Fruit fly (Drosophila melanogaster) whole organism, embryonic: ENCODE data around the gene Alms1a.
A peak's percentile ranks its signal among the peaks of the same experiment; 100 is the strongest.

ENCODE experiments used
- Adf1 ChIP-seq: fragments of 200-800 bp; sonication (Bioruptor generic); IDR thresholded peaks from 2 replicates; pipeline ENCODE4 v1.3.6; 2022; ENCODE audit warnings: missing biosample characterization, missing genetic modification characterization
- Bgb ChIP-seq: fragments of 200-800 bp; sonication (Bioruptor generic); IDR thresholded peaks from 2 replicates; pipeline ENCODE4 v1.3.6; 2022; ENCODE audit warnings: missing biosample characterization, missing genetic modification characterization; ENCODE audit not compliant: partially characterized antibody
- CG10321 ChIP-seq: fragments of 200-800 bp; sonication (Bioruptor generic); IDR thresholded peaks from 2 replicates; pipeline ENCODE4 v1.3.6; 2022; ENCODE audit warnings: missing biosample characterization, missing genetic modification characterization
- CG10543 ChIP-seq: fragments of 200-800 bp; sonication (Bioruptor generic); optimal IDR thresholded peaks from 3 replicates; lab custom pipeline; 2017; ENCODE audit warnings: missing biosample characterization, mild to moderate bottlenecking, missing genetic modification characterization, moderate library complexity
- CG12104 ChIP-seq: fragments of 200-800 bp; sonication (Bioruptor generic); optimal IDR thresholded peaks from 3 replicates; lab custom pipeline; 2016; ENCODE audit warnings: missing biosample characterization, missing genetic modification characterization
- CG13624 ChIP-seq: fragments of 200-800 bp; sonication (Bioruptor generic); optimal IDR thresholded peaks from 2 replicates; lab custom pipeline; 2016; ENCODE audit warnings: missing biosample characterization, missing genetic modification characterization
- CG14014 ChIP-seq: fragments of 200-800 bp; sonication (Bioruptor generic); IDR thresholded peaks from 2 replicates; pipeline ENCODE4 v1.3.6; 2022; ENCODE audit warnings: missing biosample characterization, missing genetic modification characterization
- CG17186 ChIP-seq: fragments of 200-800 bp; sonication (Bioruptor generic); optimal IDR thresholded peaks from 3 replicates; lab custom pipeline; 2017; ENCODE audit warnings: missing biosample characterization, missing genetic modification reagents, missing genetic modification characterization
- CG1832 ChIP-seq: fragments of 200-800 bp; sonication (Bioruptor generic); optimal IDR thresholded peaks from 2 replicates; lab custom pipeline; 2017; ENCODE audit warnings: missing biosample characterization, mild to moderate bottlenecking, missing genetic modification characterization, inconsistent platforms
- CG18599 ChIP-seq: fragments of 200-800 bp; sonication (Bioruptor generic); optimal IDR thresholded peaks from 3 replicates; lab custom pipeline; 2017; ENCODE audit warnings: missing biosample characterization, missing genetic modification characterization, mild to moderate bottlenecking, moderate library complexity, missing genetic modification reagents
- CG2120 ChIP-seq: fragments of 200-800 bp; sonication (Bioruptor generic); optimal IDR thresholded peaks from 3 replicates; lab custom pipeline; 2016; ENCODE audit warnings: missing biosample characterization, missing genetic modification characterization
- CG2199 ChIP-seq: fragments of 200-800 bp; sonication (Bioruptor generic); IDR thresholded peaks from 3 replicates; pipeline ENCODE4 v1.3.6; 2022; ENCODE audit warnings: missing biosample characterization, missing genetic modification characterization
- CG2678 ChIP-seq: fragments of 200-800 bp; sonication (Bioruptor generic); optimal IDR thresholded peaks from 3 replicates; lab custom pipeline; 2019; ENCODE audit warnings: missing biosample characterization, mild to moderate bottlenecking, missing genetic modification characterization, moderate library complexity
- CG31365 ChIP-seq: fragments of 200-800 bp; sonication (Bioruptor generic); optimal IDR thresholded peaks from 2 replicates; lab custom pipeline; 2018; ENCODE audit warnings: missing biosample characterization, mild to moderate bottlenecking, missing genetic modification characterization
- CG3847 ChIP-seq: fragments of 200-800 bp; sonication (Bioruptor generic); IDR thresholded peaks from 2 replicates; pipeline ENCODE4 v1.3.6; 2022; ENCODE audit warnings: missing biosample characterization, missing genetic modification characterization
- CG8281 ChIP-seq: fragments of 200-800 bp; sonication (Bioruptor generic); optimal IDR thresholded peaks from 2 replicates; lab custom pipeline; 2018; ENCODE audit warnings: missing biosample characterization, mild to moderate bottlenecking, missing genetic modification characterization, moderate library complexity
- CG8290 ChIP-seq, 3 experiments: fragments of 200-800 bp; sonication (Bioruptor generic); optimal IDR thresholded peaks; 2 replicates each; lab custom pipeline; 2016 to 2019; ENCODE audit warnings: missing biosample characterization in 3 of 3, missing genetic modification characterization in 3 of 3, mild to moderate bottlenecking in 2 of 3, moderate library complexity in 1 of 3
- CG9876 ChIP-seq: fragments of 200-800 bp; sonication (Bioruptor generic); optimal IDR thresholded peaks from 2 replicates; lab custom pipeline; 2016; ENCODE audit warnings: missing biosample characterization, missing genetic modification characterization
- Dbx ChIP-seq: fragments of 200-800 bp; sonication (Bioruptor generic); IDR thresholded peaks from 3 replicates; pipeline ENCODE4 v1.3.6; 2022; ENCODE audit warnings: missing biosample characterization, missing genetic modification characterization
- Deaf1 ChIP-seq: fragments of 200-800 bp; optimal IDR thresholded peaks from 3 replicates; lab custom pipeline; 2019; ENCODE audit warnings: missing biosample characterization, mild to moderate bottlenecking, missing genetic modification characterization, moderate library complexity
- Dll ChIP-seq: fragments of 200-800 bp; sonication (Bioruptor generic); IDR thresholded peaks from 4 replicates; pipeline ENCODE4 v1.3.6; 2022; ENCODE audit warnings: missing biosample characterization, missing genetic modification characterization; ENCODE audit not compliant: partially characterized antibody
- Fer2 ChIP-seq: fragments of 200-800 bp; sonication (Bioruptor generic); optimal IDR thresholded peaks from 2 replicates; lab custom pipeline; 2018; ENCODE audit warnings: missing biosample characterization, mild to moderate bottlenecking, missing genetic modification characterization, moderate library complexity
- GATAe ChIP-seq: fragments of 200-800 bp; sonication (Bioruptor generic); conservative IDR thresholded peaks from 2 replicates; pipeline ENCODE4 v1.3.6; 2022; ENCODE audit warnings: missing biosample characterization, missing genetic modification characterization
- HLH3B ChIP-seq: fragments of 200-800 bp; sonication (Bioruptor generic); IDR thresholded peaks from 2 replicates; pipeline ENCODE4 v1.3.6; 2022; ENCODE audit warnings: missing biosample characterization, missing genetic modification characterization
- Hey ChIP-seq: fragments of 200-800 bp; sonication (Bioruptor generic); optimal IDR thresholded peaks from 3 replicates; lab custom pipeline; 2018; ENCODE audit warnings: missing biosample characterization, mild to moderate bottlenecking, missing genetic modification characterization
- Lhr ChIP-seq: fragments of 200-800 bp; sonication (Bioruptor generic); optimal IDR thresholded peaks from 3 replicates; lab custom pipeline; 2017; ENCODE audit warnings: mild to moderate bottlenecking, missing biosample characterization, missing genetic modification reagents, missing genetic modification characterization
- NC2β ChIP-seq: fragments of 200-800 bp; sonication (Bioruptor generic); optimal IDR thresholded peaks from 2 replicates; lab custom pipeline; 2016; ENCODE audit warnings: missing biosample characterization, missing genetic modification characterization
- Sox102F ChIP-seq: fragments of 200-800 bp; sonication (Bioruptor generic); optimal IDR thresholded peaks from 2 replicates; lab custom pipeline; 2018; ENCODE audit warnings: missing biosample characterization, mild to moderate bottlenecking, missing genetic modification characterization, moderate library complexity
- Tbp ChIP-seq: fragments of >200 bp; optimal IDR thresholded peaks from 2 replicates; lab custom pipeline; 2018; ENCODE audit warnings: missing biosample characterization, missing genetic modification characterization
- ash1 ChIP-seq: fragments of 200-800 bp; sonication (Bioruptor generic); optimal IDR thresholded peaks from 2 replicates; lab custom pipeline; 2018; ENCODE audit warnings: missing biosample characterization, mild to moderate bottlenecking, missing genetic modification characterization
- bcd ChIP-seq: fragments of 200-800 bp; sonication (Bioruptor generic); optimal IDR thresholded peaks from 2 replicates; lab custom pipeline; 2017; ENCODE audit warnings: missing biosample characterization, mild to moderate bottlenecking, missing genetic modification characterization
- cas ChIP-seq: fragments of 200-800 bp; sonication (Bioruptor generic); IDR thresholded peaks from 2 replicates; pipeline ENCODE4 v1.3.6; 2022; ENCODE audit warnings: missing biosample characterization, missing genetic modification characterization
- caup ChIP-seq: fragments of 200-800 bp; sonication (Bioruptor generic); optimal IDR thresholded peaks from 3 replicates; lab custom pipeline; 2017; ENCODE audit warnings: missing biosample characterization, mild to moderate bottlenecking, missing genetic modification characterization, moderate library complexity; ENCODE audit not compliant: severe bottlenecking
- chif ChIP-seq, 2 experiments: fragments of 200-800 bp; sonication (Bioruptor generic); optimal IDR thresholded peaks; 3 replicates each; lab custom pipeline; 2016; ENCODE audit warnings: missing biosample characterization in 2 of 2, missing genetic modification characterization in 2 of 2
- chinmo ChIP-seq: fragments of 200-800 bp; sonication (Bioruptor generic); IDR thresholded peaks from 4 replicates; pipeline ENCODE4 v1.3.6; 2022; ENCODE audit warnings: missing biosample characterization, missing genetic modification characterization; ENCODE audit not compliant: partially characterized antibody
- chm ChIP-seq: fragments of 200-800 bp; sonication (Bioruptor generic); IDR thresholded peaks from 2 replicates; pipeline ENCODE4 v1.3.6; 2022; ENCODE audit warnings: missing biosample characterization, missing genetic modification characterization
- chn ChIP-seq: fragments of 200-800 bp; sonication (Bioruptor generic); optimal IDR thresholded peaks from 2 replicates; lab custom pipeline; 2016; ENCODE audit warnings: missing biosample characterization, missing genetic modification characterization
- corto ChIP-seq: fragments of 200-800 bp; sonication (Bioruptor generic); optimal IDR thresholded peaks from 2 replicates; lab custom pipeline; 2016; ENCODE audit warnings: missing biosample characterization, mild to moderate bottlenecking, missing genetic modification characterization, moderate library complexity
- ftz-f1 ChIP-seq: fragments of 200-800 bp; sonication (Bioruptor generic); optimal IDR thresholded peaks from 2 replicates; lab custom pipeline; 2016; ENCODE audit warnings: missing biosample characterization, missing genetic modification characterization
- gfzf ChIP-seq: fragments of 200-800 bp; sonication (Bioruptor generic); optimal IDR thresholded peaks from 2 replicates; lab custom pipeline; 2016; ENCODE audit warnings: missing biosample characterization, mild to moderate bottlenecking, missing genetic modification characterization, moderate library complexity
- ham ChIP-seq: fragments of 200-800 bp; sonication (Bioruptor generic); IDR thresholded peaks from 2 replicates; pipeline ENCODE4 v1.3.6; 2022; ENCODE audit warnings: missing biosample characterization, missing genetic modification characterization
- kay ChIP-seq: fragments of 200-800 bp; sonication (Bioruptor generic); optimal IDR thresholded peaks from 2 replicates; lab custom pipeline; 2016; ENCODE audit warnings: missing biosample characterization, missing genetic modification characterization
- mirr ChIP-seq: fragments of 200-800 bp; sonication (Bioruptor generic); optimal IDR thresholded peaks from 3 replicates; lab custom pipeline; 2018; ENCODE audit warnings: missing biosample characterization, mild to moderate bottlenecking, missing genetic modification characterization
- org-1 ChIP-seq: fragments of 200-800 bp; sonication (Bioruptor generic); optimal IDR thresholded peaks from 2 replicates; lab custom pipeline; 2017; ENCODE audit warnings: missing biosample characterization, missing genetic modification characterization
- peb ChIP-seq: fragments of 200-800 bp; sonication (Bioruptor generic); IDR thresholded peaks from 2 replicates; pipeline ENCODE4 v1.3.6; 2022; ENCODE audit warnings: missing biosample characterization, missing genetic modification characterization
- scrt ChIP-seq: fragments of 200-800 bp; sonication (Bioruptor generic); optimal IDR thresholded peaks from 2 replicates; lab custom pipeline; 2018; ENCODE audit warnings: missing biosample characterization, mild to moderate bottlenecking, missing genetic modification characterization, moderate library complexity
- sd ChIP-seq: fragments of 200-800 bp; sonication (Bioruptor generic); optimal IDR thresholded peaks from 3 replicates; lab custom pipeline; 2018; ENCODE audit warnings: missing biosample characterization, mild to moderate bottlenecking, missing genetic modification characterization, moderate library complexity
- sima ChIP-seq: fragments of 200-800 bp; sonication (Bioruptor generic); optimal IDR thresholded peaks from 2 replicates; lab custom pipeline; 2016; ENCODE audit warnings: missing biosample characterization, missing genetic modification characterization
- trem ChIP-seq: fragments of 200-800 bp; optimal IDR thresholded peaks from 3 replicates; lab custom pipeline; 2019; ENCODE audit warnings: missing biosample characterization, mild to moderate bottlenecking, missing genetic modification characterization, moderate library complexity
- wek ChIP-seq: fragments of 200-800 bp; sonication (Bioruptor generic); optimal IDR thresholded peaks from 3 replicates; lab custom pipeline; 2018; ENCODE audit warnings: missing biosample characterization, mild to moderate bottlenecking, missing genetic modification characterization, moderate library complexity
- zen ChIP-seq: fragments of 200-800 bp; sonication (Bioruptor generic); optimal IDR thresholded peaks from 3 replicates; lab custom pipeline; 2018; ENCODE audit warnings: missing biosample characterization, mild to moderate bottlenecking, missing genetic modification characterization, moderate library complexity

Alms1a gene

dm6 chrX:4612454-4612853 lies 23.4 kb downstream of the Alms1a start:
- TF ChIP-seq Dll (GFP tag; lab: Robert Waterston, UW) (no peak), bcd (GFP tag; lab: Kevin White, UChicago) (no peak), HLH3B (GFP tag; lab: Robert Waterston, UW) (no peak), CG2199 (GFP tag; lab: Robert Waterston, UW) (no peak), Dbx (peak; percentile 40; the same call in 1 of the 3 replicates), ftz-f1 (no peak), org-1 (GFP tag; lab: Kevin White, UChicago) (no peak), CG9876 (GFP tag; lab: Kevin White, UChicago) (no peak), GATAe (peak; percentile 75), CG31365 (tag; lab: Kevin White, UChicago) (no peak), gfzf (GFP tag; lab: Kevin White, UChicago) (no peak), CG13624 (GFP tag; lab: Kevin White, UChicago) (no peak), corto (GFP tag; lab: Kevin White, UChicago) (peak; percentile 12), caup (GFP tag; lab: Kevin White, UChicago) (peak; percentile 38), Hey (peak; percentile 55), Bgb (GFP tag; lab: Robert Waterston, UW) (no peak), mirr (peak; percentile 67), CG2120 (no peak), CG12104 (no peak), CG18599 (peak; percentile 24), sd (tag; lab: Kevin White, UChicago) (peak; percentile 88), cas (GFP tag; lab: Robert Waterston, UW) (no peak), chinmo (GFP tag; lab: Robert Waterston, UW) (0 out of 4 replicates have a peak, but pooled peaks have one; percentile 9), CG8290 (GFP tag; optimal IDR thresholded peaks at IDR 0.05; lab: Kevin White, UChicago) (no peak), CG8290 (tag; optimal IDR thresholded peaks at IDR 0.05; lab: Kevin White, UChicago) (peak in 1 of 2 experiments; percentile 32), chif (GFP tag; optimal IDR thresholded peaks at IDR 0.05; lab: Kevin White, UChicago) (no peak), CG3847 (no peak), CG1832 (GFP tag; lab: Kevin White, UChicago) (no peak), sima (GFP tag; lab: Kevin White, UChicago) (no peak), Lhr (GFP tag; lab: Kevin White, UChicago) (no peak), Deaf1 (tag; lab: Kevin White, UChicago) (peak; percentile 24), kay (GFP tag; lab: Kevin White, UChicago) (no peak), ham (GFP tag; lab: Robert Waterston, UW) (no peak), trem (no peak), CG2678 (tag; lab: Kevin White, UChicago) (no peak), Tbp (GFP tag; lab: Kevin White, UChicago) (no peak), peb (no peak), CG10543 (peak; percentile 18), Fer2 (tag; lab: Kevin White, UChicago) (no peak), scrt (no peak), wek (no peak), CG10321 (GFP tag; lab: Robert Waterston, UW) (no peak), chm (GFP tag; lab: Robert Waterston, UW) (no peak), CG8281 (tag; lab: Kevin White, UChicago) (no peak), NC2β (GFP tag; lab: Kevin White, UChicago) (no peak), Adf1 (GFP tag; lab: Robert Waterston, UW) (peak; percentile 19; the same call in 1 of the 2 replicates), CG17186 (no peak), CG14014 (GFP tag; lab: Robert Waterston, UW) (no peak), chn (GFP tag; lab: Kevin White, UChicago) (no peak), ash1 (GFP tag; lab: Kevin White, UChicago) (no peak), Sox102F (GFP tag; lab: Kevin White, UChicago) (no peak), zen (no peak)
